Worm (Caenorhabditis elegans) whole organism, L4 larva: ENCODE results near the gene npr-25.

Experiments used
- arid-1 ChIP-seq: fragments of 200-800 bp; sonication (Bioruptor generic); conservative IDR thresholded peaks from 2 replicates; pipeline ENCODE4 v1.3.6; 2022; ENCODE audit warnings: missing genetic modification reagents, missing genetic modification characterization, missing compliant biosample characterization
- egl-43 ChIP-seq: fragments of 200-800 bp; sonication (Bioruptor generic); IDR thresholded peaks from 2 replicates; pipeline ENCODE4 v1.3.6; 2022; ENCODE audit warnings: missing genetic modification reagents, missing genetic modification characterization, missing compliant biosample characterization
- snpc-4 ChIP-seq: fragments of 150-350 bp; optimal IDR thresholded peaks from 2 replicates; lab custom pipeline; 2014; ENCODE audit warnings: missing biosample characterization, missing genetic modification characterization

DNA sequence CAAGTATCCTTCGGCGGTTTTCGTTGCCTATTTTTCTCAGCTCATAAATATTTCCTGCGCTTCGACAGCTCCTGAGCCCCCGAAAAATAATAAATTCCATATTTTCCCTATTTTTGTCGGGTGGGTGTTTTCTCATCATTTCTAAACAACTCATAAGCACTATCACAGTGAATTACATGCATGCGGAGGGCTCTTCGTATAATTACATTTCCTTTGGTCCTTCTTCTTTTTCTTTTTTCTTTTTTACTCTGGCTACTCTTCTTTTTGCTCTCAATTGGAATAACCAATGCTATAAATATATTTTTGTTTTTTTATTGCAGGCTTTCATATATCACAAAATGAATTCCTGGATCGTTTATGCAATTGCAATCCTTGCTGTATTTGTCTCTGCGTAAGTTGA is 10.9 kb downstream of the npr-25 start, which contains the start of gene T02E9.5:
- TF ChIP-seq egl-43 (no peak), arid-1 (GFP tag; lab: Robert Waterston, UW) (no peak), snpc-4 (tag; lab: Kevin White, UChicago) (no peak)
